Worm (Caenorhabditis elegans) whole organism, late embryonic: Measurements from ENCODE around the gene Y39G8C.2.

Source experiments
- C08G9.2 ChIP-seq: sonication (generic microtip); optimal IDR thresholded peaks from 2 replicates; lab custom pipeline; 2016; ENCODE audit warnings: mild to moderate bottlenecking, missing genetic modification characterization, moderate library complexity, missing compliant biosample characterization
- C38D4.7 ChIP-seq: fragments of 200-800 bp; sonication (Bioruptor generic); optimal IDR thresholded peaks from 2 replicates; lab custom pipeline; 2018; ENCODE audit warnings: mild to moderate bottlenecking, missing genetic modification characterization, moderate library complexity, missing compliant biosample characterization
- Y22D7AL.16 ChIP-seq: sonication (generic microtip); optimal IDR thresholded peaks from 2 replicates; lab custom pipeline; 2016; ENCODE audit warnings: missing genetic modification characterization, missing compliant biosample characterization
- ceh-14 ChIP-seq: sonication (generic microtip); optimal IDR thresholded peaks from 2 replicates; lab custom pipeline; 2016; ENCODE audit warnings: missing genotype, missing genetic modification characterization, missing compliant biosample characterization
- ceh-18 ChIP-seq: sonication (generic microtip); optimal IDR thresholded peaks from 2 replicates; lab custom pipeline; 2016; ENCODE audit warnings: missing genetic modification characterization, missing compliant biosample characterization
- ceh-30 ChIP-seq: fragments of 150-350 bp; optimal IDR thresholded peaks from 2 replicates; lab custom pipeline; 2014; ENCODE audit warnings: missing biosample characterization, missing genetic modification characterization
- ceh-34 ChIP-seq: sonication (generic microtip); optimal IDR thresholded peaks from 2 replicates; lab custom pipeline; 2016; ENCODE audit warnings: mild to moderate bottlenecking, missing genetic modification characterization, missing compliant biosample characterization
- ceh-9 ChIP-seq: sonication (generic microtip); optimal IDR thresholded peaks from 2 replicates; lab custom pipeline; 2016; ENCODE audit warnings: mild to moderate bottlenecking, missing genetic modification characterization, inconsistent platforms, missing compliant biosample characterization
- ets-4 ChIP-seq: sonication (generic microtip); optimal IDR thresholded peaks from 2 replicates; lab custom pipeline; 2016; ENCODE audit warnings: missing genetic modification characterization, missing compliant biosample characterization
- eyg-1 ChIP-seq: sonication (generic microtip); optimal IDR thresholded peaks from 2 replicates; lab custom pipeline; 2016; ENCODE audit warnings: missing genotype, missing genetic modification characterization, missing compliant biosample characterization
- fax-1 ChIP-seq: sonication (generic microtip); optimal IDR thresholded peaks from 2 replicates; lab custom pipeline; 2016; ENCODE audit warnings: missing genotype, missing genetic modification characterization, missing compliant biosample characterization
- fkh-6 ChIP-seq: sonication (generic microtip); optimal IDR thresholded peaks from 2 replicates; lab custom pipeline; 2016; ENCODE audit warnings: missing genetic modification characterization, missing compliant biosample characterization
- hlh-6 ChIP-seq: sonication (generic microtip); optimal IDR thresholded peaks from 2 replicates; lab custom pipeline; 2016; ENCODE audit warnings: missing genotype, missing genetic modification characterization, missing compliant biosample characterization
- hlh-8 ChIP-seq: sonication (generic microtip); optimal IDR thresholded peaks from 2 replicates; lab custom pipeline; 2016; ENCODE audit warnings: missing genotype, missing genetic modification characterization, missing compliant biosample characterization
- lim-6 ChIP-seq: sonication (generic microtip); optimal IDR thresholded peaks from 2 replicates; lab custom pipeline; 2016; ENCODE audit warnings: missing genetic modification characterization, missing compliant biosample characterization
- madf-2 ChIP-seq: sonication (generic microtip); optimal IDR thresholded peaks from 2 replicates; lab custom pipeline; 2017; ENCODE audit warnings: missing genetic modification characterization, missing compliant biosample characterization
- mec-3 ChIP-seq: sonication (generic microtip); optimal IDR thresholded peaks from 2 replicates; lab custom pipeline; 2016; ENCODE audit warnings: borderline replicate concordance, missing genetic modification characterization, missing compliant biosample characterization
- nfya-1 ChIP-seq: sonication (generic microtip); optimal IDR thresholded peaks from 2 replicates; lab custom pipeline; 2017; ENCODE audit warnings: missing genetic modification characterization, mild to moderate bottlenecking, missing compliant biosample characterization, antibody characterized with exemption, moderate library complexity
- pag-3 ChIP-seq: sonication (generic microtip); optimal IDR thresholded peaks from 2 replicates; lab custom pipeline; 2016; ENCODE audit warnings: missing compliant biosample characterization, missing genetic modification characterization, borderline replicate concordance
- pat-9 ChIP-seq: fragments of 200-800 bp; sonication (Bioruptor generic); optimal IDR thresholded peaks from 2 replicates; lab custom pipeline; 2018; ENCODE audit warnings: mild to moderate bottlenecking, missing genetic modification characterization, moderate library complexity, missing compliant biosample characterization
- pha-4 ChIP-seq: fragments of 150-350 bp; optimal IDR thresholded peaks from 2 replicates; lab custom pipeline; 2018; ENCODE audit warnings: missing biosample characterization, missing genetic modification reagents, missing genetic modification characterization
- ref-2 ChIP-seq: sonication (generic microtip); optimal IDR thresholded peaks from 2 replicates; lab custom pipeline; 2016; ENCODE audit warnings: missing genetic modification characterization, missing compliant biosample characterization
- sdc-2 ChIP-seq: sonication (generic microtip); optimal IDR thresholded peaks from 2 replicates; lab custom pipeline; 2016; ENCODE audit warnings: missing genotype, missing genetic modification characterization, missing compliant biosample characterization
- sox-2 ChIP-seq: fragments of 200-800 bp; sonication (Bioruptor generic); IDR thresholded peaks from 2 replicates; pipeline ENCODE4 v1.3.6; 2022; ENCODE audit warnings: missing genetic modification reagents, missing genetic modification characterization, missing compliant biosample characterization
- syd-9 ChIP-seq: sonication (generic microtip); optimal IDR thresholded peaks from 2 replicates; lab custom pipeline; 2016; ENCODE audit warnings: mild to moderate bottlenecking, missing genetic modification characterization, moderate library complexity, missing compliant biosample characterization
- ttx-3 ChIP-seq: sonication (generic microtip); optimal IDR thresholded peaks from 2 replicates; lab custom pipeline; 2016; ENCODE audit warnings: missing genetic modification reagents, missing genetic modification characterization, missing compliant biosample characterization
- unc-42 ChIP-seq: sonication (generic microtip); optimal IDR thresholded peaks from 2 replicates; lab custom pipeline; 2016; ENCODE audit warnings: missing genotype, missing genetic modification characterization, missing compliant biosample characterization
- unc-55 ChIP-seq: sonication (generic microtip); optimal IDR thresholded peaks from 2 replicates; lab custom pipeline; 2017; ENCODE audit warnings: missing biosample characterization, missing genetic modification reagents, missing genetic modification characterization
- unc-86 ChIP-seq: sonication (generic microtip); optimal IDR thresholded peaks from 2 replicates; lab custom pipeline; 2016; ENCODE audit warnings: missing genetic modification characterization, missing compliant biosample characterization
- zip-5 ChIP-seq: sonication (generic microtip); optimal IDR thresholded peaks from 2 replicates; lab custom pipeline; 2016; ENCODE audit warnings: missing genetic modification characterization, missing compliant biosample characterization

Gene Y39G8C.2

ce11 chrII:14086931-14087330 lies 10.5 kb downstream of the Y39G8C.2 start:
- TF ChIP-seq ceh-18 (tag; lab: Kevin White, UChicago) (no peak), Y22D7AL.16 (tag; lab: Kevin White, UChicago) (no peak), ceh-14 (tag; lab: Kevin White, UChicago) (no peak), sdc-2 (tag; lab: Kevin White, UChicago) (no peak), ceh-9 (tag; lab: Kevin White, UChicago) (no peak), ceh-30 (tag; lab: Kevin White, UChicago) (no peak), ref-2 (tag; lab: Kevin White, UChicago) (no peak), pha-4 (tag; lab: Kevin White, UChicago) (no peak), zip-5 (tag; lab: Kevin White, UChicago) (no peak), sox-2 (GFP tag; lab: Robert Waterston, UW) (no peak), eyg-1 (no peak), nfya-1 (tag; lab: Kevin White, UChicago) (no peak), syd-9 (no peak), lim-6 (tag; lab: Kevin White, UChicago) (no peak), unc-86 (tag; lab: Kevin White, UChicago) (no peak), hlh-8 (tag; lab: Kevin White, UChicago) (no peak), C38D4.7 (no peak), C08G9.2 (no peak), ets-4 (no peak)

DNA sequence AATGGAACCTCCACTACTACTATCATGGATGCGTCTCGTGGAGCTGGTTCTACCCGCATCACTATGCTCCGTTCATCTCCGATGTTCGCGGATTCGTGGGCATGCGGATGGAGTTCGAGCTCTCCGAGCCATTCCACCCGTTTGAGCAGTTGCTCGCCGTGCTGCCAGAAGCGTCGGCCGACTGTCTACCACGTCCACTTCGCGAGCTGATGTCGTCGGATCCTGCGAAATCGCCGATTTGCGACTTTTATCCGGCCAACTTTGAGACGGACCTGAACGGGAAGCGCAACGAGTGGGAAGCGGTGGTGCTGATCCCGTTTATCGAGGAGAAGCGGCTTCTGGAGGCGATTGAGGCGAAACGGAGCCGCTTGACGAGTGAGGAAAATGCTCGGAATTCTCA lies 19.6 kb downstream of the Y39G8C.2 start:
- peak; percentile 4 for TF ChIP-seq mec-3 (tag; lab: Kevin White, UChicago)
- TF ChIP-seq pha-4 (tag; lab: Kevin White, UChicago): no peak
- TF ChIP-seq hlh-6: no peak
- TF ChIP-seq, all 69 proteins: peak for 1

DNA sequence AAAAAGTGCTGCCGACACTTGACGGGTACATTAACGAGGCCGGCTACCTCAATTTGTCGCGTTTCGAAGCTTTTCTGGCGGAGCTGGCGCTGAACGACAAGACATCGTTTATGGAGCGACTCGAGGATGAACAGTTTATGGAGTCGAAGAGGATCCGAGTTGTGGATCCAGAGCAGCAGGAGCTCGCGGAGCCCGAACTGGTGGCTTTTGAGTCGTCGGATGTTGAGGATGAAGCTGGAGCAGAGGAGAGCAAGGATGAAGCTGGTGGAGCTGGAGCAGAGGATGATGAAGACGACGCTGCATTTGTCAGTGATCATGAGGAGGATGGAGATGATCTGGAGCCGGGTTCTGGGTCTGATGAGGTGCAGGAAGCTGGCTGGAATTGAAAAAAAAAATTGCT lies 22.6 kb downstream of the Y39G8C.2 start:
- TF ChIP-seq mec-3 (tag; lab: Kevin White, UChicago) (peak; percentile 25), ref-2 (tag; lab: Kevin White, UChicago) (no peak), pat-9 (tag; lab: Kevin White, UChicago) (no peak), hlh-8 (tag; lab: Kevin White, UChicago) (no peak)
- TF ChIP-seq, all 69 proteins: peak for 1

DNA sequence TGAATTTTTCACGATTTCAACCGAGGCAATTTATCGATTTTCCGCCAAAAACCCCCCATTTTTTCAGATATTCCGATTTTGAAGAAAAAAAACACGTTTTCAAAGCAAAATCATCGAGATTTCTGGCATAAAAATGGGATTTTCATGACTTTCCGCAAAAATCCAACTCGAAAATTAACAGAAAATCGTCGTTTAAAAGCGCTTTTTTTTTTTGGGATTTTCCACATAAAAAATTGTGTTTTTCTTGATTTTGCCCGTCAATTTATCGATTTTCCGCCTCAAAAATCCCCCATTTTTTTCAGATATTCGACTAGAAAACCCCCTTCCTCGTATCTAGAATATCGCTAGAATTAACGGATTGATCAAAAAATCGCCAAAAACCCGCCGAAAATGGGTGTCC lies 28.8 kb downstream of the Y39G8C.2 start, which contains the start of gene xrn-1:
Gene xrn-1, plus strand, starts transcription at position 301 of the 400 bp plus-strand sequence.
- TF ChIP-seq fax-1 (tag; lab: Kevin White, UChicago) (no peak), unc-55 (GFP tag; lab: Kevin White, UChicago) (no peak), ceh-14 (tag; lab: Kevin White, UChicago) (no peak), C08G9.2 (no peak), ceh-9 (tag; lab: Kevin White, UChicago) (no peak), unc-42 (tag; lab: Kevin White, UChicago) (no peak), fkh-6 (tag; lab: Kevin White, UChicago) (no peak), ttx-3 (tag; lab: Kevin White, UChicago) (no peak), lim-6 (tag; lab: Kevin White, UChicago) (no peak), mec-3 (tag; lab: Kevin White, UChicago) (no peak)
- TF ChIP-seq, all 69 proteins: peak for 0

ce11 chrII:14065486-14065885 lies 31.9 kb downstream of the Y39G8C.2 start:
- no peak for TF ChIP-seq mec-3 (tag; lab: Kevin White, UChicago)
- no peak for TF ChIP-seq pag-3 (tag; lab: Kevin White, UChicago)
- TF ChIP-seq ceh-34 (tag; lab: Kevin White, UChicago): no peak

DNA sequence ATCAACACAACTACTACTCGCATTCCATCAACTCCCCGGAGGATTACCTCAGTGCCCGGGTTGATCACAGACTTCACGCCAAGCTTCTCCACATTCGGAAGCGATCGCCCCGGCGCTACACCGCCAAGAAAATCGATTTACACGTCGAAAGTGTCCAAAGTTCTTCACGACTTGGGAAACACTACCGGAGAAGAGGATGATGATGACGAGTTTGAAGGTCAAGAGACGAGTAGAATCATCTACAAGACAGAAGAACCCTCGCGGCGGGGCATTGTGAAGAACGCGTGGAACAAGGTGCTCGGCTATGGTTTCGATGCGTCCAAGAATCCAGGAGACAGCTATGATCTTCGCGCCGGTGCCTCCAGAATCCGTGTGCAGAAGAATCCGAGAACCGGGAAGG lies 33.4 kb downstream of the Y39G8C.2 start:
- TF ChIP-seq madf-2 (tag; lab: Kevin White, UChicago): no peak
- TF ChIP-seq, all 69 proteins: peak for 0
